Fruit fly (Drosophila melanogaster) whole organism, embryonic: Measurements from ENCODE around the gene Sfp35C.

ENCODE experiments used
- Aef1 ChIP-seq: fragments of 200-800 bp; sonication (Bioruptor generic); IDR thresholded peaks from 3 replicates; pipeline ENCODE4 v1.3.6; 2022; ENCODE audit warnings: missing biosample characterization, missing genetic modification characterization
- Antp ChIP-seq: fragments of 200-800 bp; sonication (Bioruptor generic); optimal IDR thresholded peaks from 3 replicates; lab custom pipeline; 2016; ENCODE audit warnings: missing biosample characterization, missing genetic modification characterization
- Blimp-1 ChIP-seq: fragments of 200-800 bp; sonication (Bioruptor generic); optimal IDR thresholded peaks from 3 replicates; lab custom pipeline; 2018; ENCODE audit warnings: missing biosample characterization, missing genetic modification characterization, mild to moderate bottlenecking, moderate library complexity, missing genetic modification reagents
- CG10959 ChIP-seq: fragments of 200-800 bp; sonication (Bioruptor generic); IDR thresholded peaks from 2 replicates; pipeline ENCODE4 v1.3.6; 2022; ENCODE audit warnings: missing biosample characterization, missing genetic modification characterization
- CG11560 ChIP-seq: fragments of 200-800 bp; sonication (Bioruptor generic); IDR thresholded peaks from 3 replicates; pipeline ENCODE4 v1.3.6; 2022; ENCODE audit warnings: missing biosample characterization, missing genetic modification characterization
- CG11695 ChIP-seq: fragments of 200-800 bp; sonication (Bioruptor generic); IDR thresholded peaks from 3 replicates; pipeline ENCODE4 v1.3.6; 2022; ENCODE audit warnings: missing biosample characterization, missing genetic modification characterization
- CG12219 ChIP-seq: fragments of 200-800 bp; sonication (Bioruptor generic); optimal IDR thresholded peaks from 3 replicates; lab custom pipeline; 2018; ENCODE audit warnings: missing biosample characterization, mild to moderate bottlenecking, missing genetic modification characterization
- CG12299 ChIP-seq: fragments of 200-800 bp; sonication (Bioruptor generic); optimal IDR thresholded peaks from 2 replicates; lab custom pipeline; 2018; ENCODE audit warnings: missing biosample characterization, mild to moderate bottlenecking, missing genetic modification characterization
- CG13624 ChIP-seq: fragments of 200-800 bp; sonication (Bioruptor generic); optimal IDR thresholded peaks from 2 replicates; lab custom pipeline; 2016; ENCODE audit warnings: missing biosample characterization, missing genetic modification characterization
- CG14014 ChIP-seq: fragments of 200-800 bp; sonication (Bioruptor generic); IDR thresholded peaks from 2 replicates; pipeline ENCODE4 v1.3.6; 2022; ENCODE audit warnings: missing biosample characterization, missing genetic modification characterization
- CG15479 ChIP-seq: fragments of 200-800 bp; sonication (Bioruptor generic); optimal IDR thresholded peaks from 3 replicates; lab custom pipeline; 2019; ENCODE audit warnings: missing biosample characterization, mild to moderate bottlenecking, missing genetic modification characterization, moderate library complexity
- CG1603 ChIP-seq: fragments of 200-800 bp; sonication (Bioruptor generic); optimal IDR thresholded peaks from 2 replicates; lab custom pipeline; 2019; ENCODE audit warnings: missing biosample characterization, mild to moderate bottlenecking, missing genetic modification characterization, moderate library complexity
- CG18599 ChIP-seq: fragments of 200-800 bp; sonication (Bioruptor generic); optimal IDR thresholded peaks from 3 replicates; lab custom pipeline; 2017; ENCODE audit warnings: missing biosample characterization, missing genetic modification characterization, mild to moderate bottlenecking, moderate library complexity, missing genetic modification reagents
- CG18619 ChIP-seq: fragments of 200-800 bp; sonication (Bioruptor generic); optimal IDR thresholded peaks from 3 replicates; lab custom pipeline; 2017; ENCODE audit warnings: missing biosample characterization, mild to moderate bottlenecking, missing genetic modification characterization
- CG2120 ChIP-seq: fragments of 200-800 bp; sonication (Bioruptor generic); optimal IDR thresholded peaks from 3 replicates; lab custom pipeline; 2016; ENCODE audit warnings: missing biosample characterization, missing genetic modification characterization
- CG32772 ChIP-seq: fragments of 200-800 bp; sonication (Bioruptor generic); IDR thresholded peaks from 2 replicates; pipeline ENCODE4 v1.3.6; 2022; ENCODE audit warnings: missing biosample characterization, missing genetic modification characterization
- CG5245 ChIP-seq: fragments of 200-800 bp; sonication (Bioruptor generic); optimal IDR thresholded peaks from 3 replicates; lab custom pipeline; 2016; ENCODE audit warnings: missing biosample characterization, missing genetic modification characterization
- CG6813 ChIP-seq: fragments of 200-800 bp; sonication (Bioruptor generic); optimal IDR thresholded peaks from 2 replicates; lab custom pipeline; 2017; ENCODE audit warnings: missing biosample characterization, missing genetic modification characterization, mild to moderate bottlenecking, moderate library complexity, missing genetic modification reagents
- CG7556 ChIP-seq: fragments of 200-800 bp; sonication (Bioruptor generic); optimal IDR thresholded peaks from 2 replicates; lab custom pipeline; 2017; ENCODE audit warnings: missing biosample characterization, mild to moderate bottlenecking, missing genetic modification characterization
- CG9215 ChIP-seq: fragments of 200-800 bp; sonication (Bioruptor generic); IDR thresholded peaks from 2 replicates; pipeline ENCODE4 v1.3.6; 2022; ENCODE audit warnings: missing biosample characterization, missing genetic modification characterization
- D19B ChIP-seq: fragments of 200-800 bp; sonication (Bioruptor generic); optimal IDR thresholded peaks from 2 replicates; lab custom pipeline; 2017; ENCODE audit warnings: missing biosample characterization, mild to moderate bottlenecking, missing genetic modification characterization
- Dek ChIP-seq: fragments of 200-800 bp; sonication (Bioruptor generic); optimal IDR thresholded peaks from 3 replicates; lab custom pipeline; 2019; ENCODE audit warnings: missing biosample characterization, mild to moderate bottlenecking, missing genetic modification characterization, moderate library complexity
- E2f1 ChIP-seq: fragments of 200-800 bp; sonication (Bioruptor generic); IDR thresholded peaks from 2 replicates; pipeline ENCODE4 v1.3.6; 2022; ENCODE audit warnings: missing biosample characterization, missing genetic modification characterization
- Ets65A ChIP-seq: fragments of 200-800 bp; sonication (Bioruptor generic); peaks from one replicate; lab custom pipeline; 2016; ENCODE audit warnings: missing biosample characterization, missing genetic modification characterization
- Hand ChIP-seq: fragments of 200-800 bp; sonication (Bioruptor generic); optimal IDR thresholded peaks from 2 replicates; lab custom pipeline; 2017; ENCODE audit warnings: mild to moderate bottlenecking, missing biosample characterization, missing genetic modification reagents, missing genetic modification characterization
- HmgD ChIP-seq: fragments of 200-800 bp; sonication (Bioruptor generic); optimal IDR thresholded peaks from 3 replicates; lab custom pipeline; 2016; ENCODE audit warnings: missing biosample characterization, missing genetic modification characterization
- HmgZ ChIP-seq: fragments of 200-800 bp; sonication (Bioruptor generic); optimal IDR thresholded peaks from 2 replicates; lab custom pipeline; 2018; ENCODE audit warnings: missing biosample characterization, mild to moderate bottlenecking, missing genetic modification characterization
- Kr ChIP-seq: fragments of 200-800 bp; sonication (Bioruptor generic); optimal IDR thresholded peaks from 2 replicates; lab custom pipeline; 2017; ENCODE audit warnings: missing biosample characterization, mild to moderate bottlenecking, missing genetic modification characterization
- NfI ChIP-seq: fragments of 200-800 bp; sonication (Bioruptor generic); optimal IDR thresholded peaks from 3 replicates; lab custom pipeline; 2018; ENCODE audit warnings: missing biosample characterization, mild to moderate bottlenecking, missing genetic modification characterization, moderate library complexity
- Oaz ChIP-seq: fragments of 200-800 bp; sonication (Bioruptor generic); IDR thresholded peaks from 2 replicates; pipeline ENCODE4 v1.3.6; 2022; ENCODE audit warnings: missing biosample characterization, missing genetic modification characterization
- Rfx ChIP-seq: fragments of 200-800 bp; sonication (Bioruptor generic); IDR thresholded peaks from 2 replicates; pipeline ENCODE4 v1.3.6; 2022; ENCODE audit warnings: missing biosample characterization, missing genetic modification characterization
- Sox100B ChIP-seq: fragments of 200-800 bp; sonication (Bioruptor generic); optimal IDR thresholded peaks from 3 replicates; lab custom pipeline; 2018; ENCODE audit warnings: missing biosample characterization, mild to moderate bottlenecking, missing genetic modification characterization
- Sry-β ChIP-seq: fragments of 200-800 bp; sonication (Bioruptor generic); optimal IDR thresholded peaks from 2 replicates; lab custom pipeline; 2018; ENCODE audit warnings: missing biosample characterization, mild to moderate bottlenecking, missing genetic modification characterization, moderate library complexity
- bigmax ChIP-seq: fragments of 200-800 bp; sonication (Bioruptor generic); optimal IDR thresholded peaks from 2 replicates; lab custom pipeline; 2018; ENCODE audit warnings: missing biosample characterization, mild to moderate bottlenecking, missing genetic modification characterization
- caup ChIP-seq: fragments of 200-800 bp; sonication (Bioruptor generic); optimal IDR thresholded peaks from 3 replicates; lab custom pipeline; 2017; ENCODE audit warnings: missing biosample characterization, mild to moderate bottlenecking, missing genetic modification characterization, moderate library complexity; ENCODE audit not compliant: severe bottlenecking
- chm ChIP-seq: fragments of 200-800 bp; sonication (Bioruptor generic); IDR thresholded peaks from 2 replicates; pipeline ENCODE4 v1.3.6; 2022; ENCODE audit warnings: missing biosample characterization, missing genetic modification characterization
- chn ChIP-seq: fragments of 200-800 bp; sonication (Bioruptor generic); optimal IDR thresholded peaks from 2 replicates; lab custom pipeline; 2016; ENCODE audit warnings: missing biosample characterization, missing genetic modification characterization
- fd102C ChIP-seq: fragments of 200-800 bp; sonication (Bioruptor generic); optimal IDR thresholded peaks from 2 replicates; lab custom pipeline; 2018; ENCODE audit warnings: missing biosample characterization, mild to moderate bottlenecking, missing genetic modification characterization, moderate library complexity
- gem ChIP-seq: fragments of 200-800 bp; sonication (Bioruptor generic); optimal IDR thresholded peaks from 2 replicates; lab custom pipeline; 2019; ENCODE audit warnings: missing biosample characterization, mild to moderate bottlenecking, missing genetic modification characterization, moderate library complexity
- gro ChIP-seq: fragments of 200-800 bp; sonication (Bioruptor generic); optimal IDR thresholded peaks from 2 replicates; lab custom pipeline; 2016; ENCODE audit warnings: missing biosample characterization, missing genetic modification characterization
- gsb ChIP-seq: fragments of 200-800 bp; sonication (Bioruptor generic); IDR thresholded peaks from 2 replicates; pipeline ENCODE4 v1.3.6; 2022; ENCODE audit warnings: missing biosample characterization, missing genetic modification characterization
- kni ChIP-seq: fragments of 200-800 bp; sonication (Bioruptor generic); optimal IDR thresholded peaks from 3 replicates; lab custom pipeline; 2017; ENCODE audit warnings: mild to moderate bottlenecking, missing biosample characterization, missing genetic modification reagents, missing genetic modification characterization
- odd ChIP-seq: fragments of 200-800 bp; sonication (Bioruptor generic); optimal IDR thresholded peaks from 2 replicates; lab custom pipeline; 2017; ENCODE audit warnings: missing biosample characterization, mild to moderate bottlenecking, missing genetic modification characterization
- p53 ChIP-seq: fragments of 200-800 bp; sonication (Bioruptor generic); optimal IDR thresholded peaks from 2 replicates; lab custom pipeline; 2016; ENCODE audit warnings: missing biosample characterization, missing genetic modification characterization
- pan ChIP-seq, 4 experiments: fragments of >200 bp in 3 of 4; fragments of 200-800 bp in 1 of 4; sonication (Bioruptor generic) in 1 of 4; optimal IDR thresholded peaks in 3 of 4; IDR thresholded peaks in 1 of 4; 2 replicates each; pipeline versions ENCODE4 v1.3.6 to Lab custom; 2017 to 2022; ENCODE audit warnings: missing biosample characterization in 2 of 4, missing genetic modification characterization in 2 of 4, mixed read lengths in 1 of 4
- row ChIP-seq: fragments of 200-800 bp; sonication (Bioruptor generic); IDR thresholded peaks from 3 replicates; pipeline ENCODE4 v1.3.6; 2022; ENCODE audit warnings: missing biosample characterization, missing genetic modification characterization
- tgo ChIP-seq: fragments of 200-800 bp; sonication (Bioruptor generic); IDR thresholded peaks from 3 replicates; pipeline ENCODE4 v1.3.6; 2022; ENCODE audit warnings: missing biosample characterization, missing genetic modification characterization
- trem ChIP-seq: fragments of 200-800 bp; optimal IDR thresholded peaks from 3 replicates; lab custom pipeline; 2019; ENCODE audit warnings: missing biosample characterization, mild to moderate bottlenecking, missing genetic modification characterization, moderate library complexity
- unpg ChIP-seq: fragments of 200-800 bp; sonication (Bioruptor generic); optimal IDR thresholded peaks from 3 replicates; lab custom pipeline; 2018; ENCODE audit warnings: missing biosample characterization, mild to moderate bottlenecking, missing genetic modification characterization, moderate library complexity
- zfh1 ChIP-seq: fragments of 200-800 bp; sonication (Bioruptor generic); IDR thresholded peaks from 3 replicates; pipeline ENCODE4 v1.3.6; 2022; ENCODE audit warnings: missing biosample characterization, missing genetic modification characterization

The Sfp35C gene

DNA sequence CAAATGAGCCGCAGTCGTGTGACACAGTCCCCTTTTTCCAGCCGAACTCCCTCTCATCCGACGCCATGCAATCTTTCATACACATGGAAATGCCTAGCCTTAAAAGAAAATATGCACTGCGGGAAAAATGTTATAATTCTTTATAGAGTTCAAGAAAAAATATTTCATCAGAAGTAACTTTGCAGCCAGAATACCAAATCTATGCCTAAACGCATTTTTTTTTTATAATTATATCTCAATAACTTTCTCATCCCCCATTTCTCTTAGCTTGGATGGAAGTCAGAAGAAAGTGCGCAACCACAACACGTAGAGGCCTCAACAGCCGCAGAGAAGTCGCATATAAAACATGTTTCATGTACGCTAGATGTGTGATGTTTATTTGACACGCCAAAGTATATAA is 22.9 kb downstream of the Sfp35C start:
- TF ChIP-seq CG9215 (GFP tag; lab: Robert Waterston, UW): 0 out of 2 replicates have a peak, but pooled peaks have one; percentile 25
- no peak for TF ChIP-seq chm (GFP tag; lab: Robert Waterston, UW)
- peak; percentile 59 for TF ChIP-seq E2f1 (GFP tag; lab: Robert Waterston, UW)
- TF ChIP-seq unpg (GFP tag; lab: Kevin White, UChicago): no peak
- TF ChIP-seq zfh1 (GFP tag; lab: Robert Waterston, UW): peak; percentile 46; the same call in 1 of the 3 replicates
- TF ChIP-seq Dek: no peak
- peak; percentile 18 for TF ChIP-seq CG6813 (GFP tag; lab: Kevin White, UChicago)
- TF ChIP-seq CG11560: no peak
- TF ChIP-seq caup (GFP tag; lab: Kevin White, UChicago): peak; percentile 0
- TF ChIP-seq chn (GFP tag; lab: Kevin White, UChicago): no peak
- peak; percentile 24; the same call in 1 of the 3 replicates for TF ChIP-seq tgo (GFP tag; lab: Robert Waterston, UW)
- no peak for TF ChIP-seq gro (GFP tag; lab: Kevin White, UChicago)
- 0 out of 2 replicates have a peak, but pooled peaks have one; percentile 27 for TF ChIP-seq CG32772
- TF ChIP-seq bigmax (GFP tag; lab: Kevin White, UChicago): no peak
- TF ChIP-seq CG11695 (GFP tag; lab: Robert Waterston, UW): peak; percentile 56; the same call in 1 of the 3 replicates
- TF ChIP-seq row (GFP tag; lab: Robert Waterston, UW): peak; percentile 56; the same call in 2 of the 3 replicates
- 0 out of 3 replicates have a peak, but pooled peaks have one; percentile 37 for TF ChIP-seq Aef1 (GFP tag; lab: Robert Waterston, UW)
- TF ChIP-seq trem (tag; lab: Kevin White, UChicago): no peak
- no peak for TF ChIP-seq Antp (GFP tag; lab: Kevin White, UChicago)
- no peak for TF ChIP-seq kni (GFP tag; lab: Kevin White, UChicago)
- no peak for TF ChIP-seq gsb (GFP tag; lab: Robert Waterston, UW)
- TF ChIP-seq NfI (GFP tag; lab: Kevin White, UChicago): peak; percentile 12
- TF ChIP-seq CG7556 (GFP tag; lab: Kevin White, UChicago): peak; percentile 32
- TF ChIP-seq CG18599 (GFP tag; lab: Kevin White, UChicago): peak; percentile 79
- no peak for TF ChIP-seq Kr (GFP tag; lab: Kevin White, UChicago)
- TF ChIP-seq HmgZ (tag; lab: Kevin White, UChicago): no peak
- no peak for TF ChIP-seq pan (optimal IDR thresholded peaks at IDR 0.05; lab: Kevin White, UChicago)
- TF ChIP-seq pan (GFP tag; optimal IDR thresholded peaks at IDR 0.05 in 1 of 2, IDR thresholded peaks at IDR 0.05 in 1 of 2): peak in 1 of 2 experiments; percentile 58
- no peak for TF ChIP-seq CG12299 (tag; lab: Kevin White, UChicago)
- TF ChIP-seq fd102C (GFP tag; lab: Kevin White, UChicago): no peak
- no peak for TF ChIP-seq CG5245
- TF ChIP-seq Oaz: 0 out of 2 replicates have a peak, but pooled peaks have one; percentile 7
- TF ChIP-seq CG2120: peak; percentile 59
- no peak for TF ChIP-seq odd (GFP tag; lab: Kevin White, UChicago)
- TF ChIP-seq Blimp-1: peak; percentile 12
- peak; percentile 10 for TF ChIP-seq CG18619
- TF ChIP-seq Sry-β (GFP tag; lab: Kevin White, UChicago): no peak
- no peak for TF ChIP-seq CG15479 (GFP tag; lab: Kevin White, UChicago)
- TF ChIP-seq p53: no peak
- peak; percentile 11 for TF ChIP-seq Hand (GFP tag; lab: Kevin White, UChicago)
- TF ChIP-seq CG14014 (GFP tag; lab: Robert Waterston, UW): 0 out of 2 replicates have a peak, but pooled peaks have one; percentile 36
- TF ChIP-seq CG1603 (tag; lab: Kevin White, UChicago): no peak
- TF ChIP-seq HmgD (GFP tag; lab: Kevin White, UChicago): no peak
- no peak for TF ChIP-seq CG12219
- TF ChIP-seq CG13624: peak; percentile 5
- TF ChIP-seq CG10959: no peak
- peak; percentile 38 for TF ChIP-seq gem
- no peak for TF ChIP-seq Sox100B (GFP tag; lab: Kevin White, UChicago)
- TF ChIP-seq D19B (GFP tag; lab: Kevin White, UChicago): no peak
- TF ChIP-seq Ets65A (GFP tag; lab: Kevin White, UChicago): no peak
- TF ChIP-seq Rfx (GFP tag; lab: Robert Waterston, UW): peak; percentile 59
